Worm (Caenorhabditis elegans) whole organism, L4 larva: ENCODE results near the gene F09E5.11.

Experiments used
- R02D3.7 ChIP-seq: fragments of 150-350 bp; sonication (generic microtip); optimal IDR thresholded peaks from 3 replicates; lab custom pipeline; 2014; ENCODE audit warnings: missing biosample characterization, missing genetic modification characterization
- ZK546.5 ChIP-seq, 2 experiments: sonication (generic microtip); optimal IDR thresholded peaks; 2 replicates each; lab custom pipeline; 2017; ENCODE audit warnings: missing biosample characterization in 2 of 2, missing genetic modification characterization in 2 of 2
- mes-2 ChIP-seq: sonication (generic microtip); optimal IDR thresholded peaks from 2 replicates; lab custom pipeline; 2016; ENCODE audit warnings: missing genotype, mild to moderate bottlenecking, missing genetic modification characterization, missing compliant biosample characterization; ENCODE audit not compliant: poor library complexity, severe bottlenecking
- nhr-28 ChIP-seq: fragments of 150-350 bp; optimal IDR thresholded peaks from 2 replicates; lab custom pipeline; 2014; ENCODE audit warnings: missing biosample characterization, missing genetic modification characterization

ce11 chrII:5374967-5375366, 17.0 kb upstream of the F09E5.11 start, which contains the start of gene algn-2:
- TF ChIP-seq mes-2 (no peak), ZK546.5 (tag; optimal IDR thresholded peaks at IDR 0.05; lab: Kevin White, UChicago) (no peak), R02D3.7 (tag; lab: Kevin White, UChicago) (no peak), nhr-28 (tag; lab: Kevin White, UChicago) (no peak)
